Worm (Caenorhabditis elegans) whole organism, midembryonic: ENCODE measurements around the gene clec-221.

Source experiments
- cog-1 ChIP-seq: sonication (generic microtip); optimal IDR thresholded peaks from 2 replicates; lab custom pipeline; 2016; ENCODE audit warnings: missing genetic modification characterization, missing compliant biosample characterization
- flt-1 ChIP-seq: fragments of 200-800 bp; sonication (Bioruptor generic); IDR thresholded peaks from 2 replicates; pipeline ENCODE4 v1.3.6; 2022; ENCODE audit warnings: missing genetic modification characterization, missing compliant biosample characterization
- med-1 ChIP-seq: sonication (generic microtip); optimal IDR thresholded peaks from 2 replicates; lab custom pipeline; 2017; ENCODE audit warnings: missing genetic modification characterization, mild to moderate bottlenecking, missing compliant biosample characterization, antibody characterized with exemption, missing genetic modification reagents; ENCODE audit not compliant: insufficient read depth
- ref-1 ChIP-seq: fragments of 200-800 bp; sonication (Bioruptor generic); conservative IDR thresholded peaks from 2 replicates; pipeline ENCODE4 v1.3.6; 2022; ENCODE audit warnings: missing genetic modification reagents, missing genetic modification characterization, missing compliant biosample characterization
- ztf-29 ChIP-seq: fragments of 200-800 bp; sonication (Bioruptor generic); IDR thresholded peaks from 2 replicates; pipeline ENCODE4 v1.3.6; 2022; ENCODE audit warnings: missing genetic modification reagents, missing genetic modification characterization, missing compliant biosample characterization

DNA sequence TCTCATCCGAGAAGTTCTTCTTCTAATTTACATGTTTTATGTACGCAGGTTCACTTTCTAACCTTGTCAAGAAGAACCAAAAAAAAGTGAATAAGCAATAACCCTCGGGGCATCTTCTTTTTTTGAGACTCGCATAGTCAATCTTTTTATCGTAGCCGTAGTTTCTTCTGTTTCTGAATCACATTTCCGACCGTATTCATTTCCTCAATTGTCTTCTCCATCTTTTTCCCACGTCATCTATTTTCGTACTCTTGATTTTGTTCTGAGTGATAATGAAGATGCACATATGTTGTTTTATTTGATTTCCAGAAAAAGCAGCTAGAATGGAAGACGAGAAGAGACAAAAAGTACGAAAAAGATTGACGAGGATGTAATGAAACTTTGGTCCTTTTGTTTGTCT is 9.3 kb downstream of the clec-221 start:
- TF ChIP-seq cog-1 (tag; lab: Kevin White, UChicago) (no peak), med-1 (GFP tag; lab: Kevin White, UChicago) (no peak), flt-1 (GFP tag; lab: Robert Waterston, UW) (no peak), ztf-29 (GFP tag; lab: Robert Waterston, UW) (no peak), ref-1 (GFP tag; lab: Robert Waterston, UW) (no peak)
